Fruit fly (Drosophila melanogaster) whole organism: ENCODE measurements around the gene Pmvk.

ENCODE experiments used
- CG8478 ChIP-seq: fragments of >200 bp; optimal IDR thresholded peaks from 2 replicates; lab custom pipeline; 2018; ENCODE audit warnings: inconsistent platforms
- Dll ChIP-seq: fragments of >200 bp; optimal IDR thresholded peaks from 2 replicates; lab custom pipeline; 2017
- EcR ChIP-seq, 2 experiments: fragments of >200 bp; optimal IDR thresholded peaks; 2 replicates each; lab custom pipeline; 2017; ENCODE audit warnings: missing biosample characterization in 2 of 2, missing genetic modification characterization in 2 of 2, missing genetic modification reagents in 2 of 2
- pan ChIP-seq: fragments of >200 bp; optimal IDR thresholded peaks from 2 replicates; lab custom pipeline; 2017
- psq ChIP-seq: fragments of >200 bp; optimal IDR thresholded peaks from 2 replicates; lab custom pipeline; 2017
- usp ChIP-seq: fragments of >200 bp; optimal IDR thresholded peaks from 2 replicates; lab custom pipeline; 2017; ENCODE audit warnings: missing biosample characterization, missing genetic modification characterization, mixed read lengths

Pmvk gene

dm6 chr2L:19563029-19563980 lies 16.8 kb downstream of the Pmvk start, which contains the start of gene CG13078:
Gene CG13078, plus strand, starts transcription at chr2L:19563930.
- TF ChIP-seq CG8478 (no peak), EcR (GFP tag; optimal IDR thresholded peaks at IDR 0.05; lab: Kevin White, UChicago) (no peak), usp (GFP tag; lab: Kevin White, UChicago) (no peak), psq (lab: Kevin White, UChicago) (no peak), pan (no peak), Dll (lab: Kevin White, UChicago) (no peak)

- TF ChIP-seq psq (lab: Kevin White, UChicago) (no peak), EcR (GFP tag; optimal IDR thresholded peaks at IDR 0.05; lab: Kevin White, UChicago) (peak in 1 of 2 experiments; percentile 73)
These were observed 30.7 kb downstream of the Pmvk start for dm6 chr2L:19549412-19549811.

- TF ChIP-seq usp (GFP tag; lab: Kevin White, UChicago) (no peak), Dll (lab: Kevin White, UChicago) (no peak), pan (no peak), CG8478 (no peak), EcR (GFP tag; optimal IDR thresholded peaks at IDR 0.05; lab: Kevin White, UChicago) (no peak)
These were observed 32.0 kb downstream of the Pmvk start, which contains the start of gene Tep4 for dm6 chr2L:19548158-19548557. Gene Tep4, plus strand, starts transcription at chr2L:19548507.

- TF ChIP-seq Dll (lab: Kevin White, UChicago) (no peak), psq (lab: Kevin White, UChicago) (no peak), CG8478 (no peak), pan (no peak), usp (GFP tag; lab: Kevin White, UChicago) (no peak), EcR (GFP tag; optimal IDR thresholded peaks at IDR 0.05; lab: Kevin White, UChicago) (no peak)
These were observed 33.1 kb downstream of the Pmvk start, which contains the start of gene CG10337 for dm6 chr2L:19546869-19547710. Gene CG10337, minus strand, starts transcription at chr2L:19546959.

- no peak for TF ChIP-seq usp (GFP tag; lab: Kevin White, UChicago)
- TF ChIP-seq EcR (GFP tag; optimal IDR thresholded peaks at IDR 0.05; lab: Kevin White, UChicago) = no peak
- no peak for TF ChIP-seq Dll (lab: Kevin White, UChicago)
- no peak for TF ChIP-seq CG8478
- TF ChIP-seq pan = no peak
- no peak for TF ChIP-seq psq (lab: Kevin White, UChicago)
These were observed 37.1 kb downstream of the Pmvk start for dm6 chr2L:19543010-19543564.

dm6 chr2L:19542268-19542773 lies 37.8 kb downstream of the Pmvk start:
- no peak for TF ChIP-seq usp (GFP tag; lab: Kevin White, UChicago)
- TF ChIP-seq EcR (GFP tag; optimal IDR thresholded peaks at IDR 0.05; lab: Kevin White, UChicago) = no peak
- TF ChIP-seq CG8478 = no peak
- TF ChIP-seq psq (lab: Kevin White, UChicago) = no peak
- TF ChIP-seq pan = no peak

- no peak for TF ChIP-seq psq (lab: Kevin White, UChicago)
- peak in 1 of 2 experiments; percentile 42 for TF ChIP-seq EcR (GFP tag; optimal IDR thresholded peaks at IDR 0.05; lab: Kevin White, UChicago)
- no peak for TF ChIP-seq Dll (lab: Kevin White, UChicago)
- TF ChIP-seq usp (GFP tag; lab: Kevin White, UChicago) = no peak
- TF ChIP-seq CG8478 = no peak
- no peak for TF ChIP-seq pan
These were observed 39.8 kb downstream of the Pmvk start, which contains the start of gene CG13081 for dm6 chr2L:19540307-19540706. Gene CG13081, plus strand, starts transcription at chr2L:19540607.

- no peak for TF ChIP-seq pan
- no peak for TF ChIP-seq EcR (GFP tag; optimal IDR thresholded peaks at IDR 0.05; lab: Kevin White, UChicago)
- no peak for TF ChIP-seq psq (lab: Kevin White, UChicago)
- no peak for TF ChIP-seq Dll (lab: Kevin White, UChicago)
These were observed 42.2 kb downstream of the Pmvk start, which contains the start of gene CG13082 for dm6 chr2L:19537779-19538456. Gene CG13082, plus strand, starts transcription at chr2L:19538425.

dm6 chr2L:19535234-19535633 lies 44.9 kb downstream of the Pmvk start, which contains the start of gene CG31697:
Gene CG31697, plus strand, starts transcription at chr2L:19535448.
- no peak for TF ChIP-seq psq (lab: Kevin White, UChicago)
- no peak for TF ChIP-seq CG8478
- no peak for TF ChIP-seq usp (GFP tag; lab: Kevin White, UChicago)
- no peak for TF ChIP-seq Dll (lab: Kevin White, UChicago)
- no peak for TF ChIP-seq EcR (GFP tag; optimal IDR thresholded peaks at IDR 0.05; lab: Kevin White, UChicago)
- TF ChIP-seq pan = no peak

- TF ChIP-seq EcR (GFP tag; optimal IDR thresholded peaks at IDR 0.05; lab: Kevin White, UChicago) = no peak
- TF ChIP-seq CG8478 = no peak
- TF ChIP-seq pan = no peak
- no peak for TF ChIP-seq Dll (lab: Kevin White, UChicago)
- TF ChIP-seq usp (GFP tag; lab: Kevin White, UChicago) = no peak
- no peak for TF ChIP-seq psq (lab: Kevin White, UChicago)
These were observed 46.9 kb downstream of the Pmvk start, which contains the start of gene CG33116 for dm6 chr2L:19533247-19533646. Gene CG33116, plus strand, starts transcription at chr2L:19533479.
